Worm (Caenorhabditis elegans) whole organism, L4 larva: ENCODE measurements around the gene rpa-1.
A peak's percentile ranks its signal among the peaks of the same experiment; 100 is the strongest.

Experiments
- F26F4.8 ChIP-seq: fragments of 200-800 bp; sonication (Bioruptor generic); conservative IDR thresholded peaks from 2 replicates; pipeline ENCODE4 v1.3.6; 2022; ENCODE audit warnings: missing genetic modification characterization, missing compliant biosample characterization
- F44E2.7 ChIP-seq: fragments of 200-800 bp; sonication (Bioruptor generic); IDR thresholded peaks from 2 replicates; pipeline ENCODE4 v2.1.2; 2022; ENCODE audit warnings: missing genetic modification characterization, missing compliant biosample characterization
- ZK337.2 ChIP-seq: fragments of 200-800 bp; sonication (Bioruptor generic); IDR thresholded peaks from 2 replicates; pipeline ENCODE4 v1.3.6; 2022; ENCODE audit warnings: missing genetic modification reagents, missing genetic modification characterization, missing compliant biosample characterization
- ZK546.5 ChIP-seq, 2 experiments: sonication (generic microtip); optimal IDR thresholded peaks; 2 replicates each; lab custom pipeline; 2017; ENCODE audit warnings: missing biosample characterization in 2 of 2, missing genetic modification characterization in 2 of 2
- aha-1 ChIP-seq: fragments of 150-350 bp; peaks from one replicate; lab custom pipeline; 2014; ENCODE audit warnings: missing biosample characterization, missing genetic modification characterization
- ceh-28 ChIP-seq: fragments of 150-350 bp; optimal IDR thresholded peaks from 2 replicates; lab custom pipeline; 2014; ENCODE audit warnings: missing biosample characterization, missing genetic modification reagents, missing genetic modification characterization
- cey-2 ChIP-seq: sonication (generic microtip); optimal IDR thresholded peaks from 3 replicates; lab custom pipeline; 2017; ENCODE audit warnings: missing genetic modification characterization, mild to moderate bottlenecking, missing compliant biosample characterization, antibody characterized with exemption, borderline replicate concordance; ENCODE audit not compliant: insufficient read depth
- ctbp-1 ChIP-seq: fragments of 200-800 bp; sonication (Bioruptor generic); IDR thresholded peaks from 2 replicates; pipeline ENCODE4 v1.3.6; 2022; ENCODE audit warnings: missing genetic modification reagents, missing genetic modification characterization, missing compliant biosample characterization
- dmd-6 ChIP-seq: fragments of 200-800 bp; sonication (Bioruptor generic); IDR thresholded peaks from 2 replicates; pipeline ENCODE4 v1.3.6; 2022; ENCODE audit warnings: missing genetic modification reagents, missing genetic modification characterization, missing compliant biosample characterization
- egl-43 ChIP-seq: fragments of 200-800 bp; sonication (Bioruptor generic); IDR thresholded peaks from 2 replicates; pipeline ENCODE4 v1.3.6; 2022; ENCODE audit warnings: missing genetic modification reagents, missing genetic modification characterization, missing compliant biosample characterization
- fkh-10 ChIP-seq: fragments of 150-350 bp; optimal IDR thresholded peaks from 2 replicates; lab custom pipeline; 2014; ENCODE audit warnings: missing biosample characterization, missing genetic modification reagents, missing genetic modification characterization
- hlh-11 ChIP-seq: fragments of 200-800 bp; sonication (Bioruptor generic); optimal IDR thresholded peaks from 2 replicates; lab custom pipeline; 2018; ENCODE audit warnings: mild to moderate bottlenecking, missing genetic modification characterization, missing compliant biosample characterization
- hlh-30 ChIP-seq: sonication (generic microtip); optimal IDR thresholded peaks from 2 replicates; lab custom pipeline; 2017; ENCODE audit warnings: antibody characterized with exemption, mild to moderate bottlenecking, missing genetic modification characterization, missing compliant biosample characterization; ENCODE audit not compliant: insufficient read depth
- lim-7 ChIP-seq: fragments of 200-800 bp; sonication (Bioruptor generic); IDR thresholded peaks from 2 replicates; pipeline ENCODE4 v1.3.6; 2022; ENCODE audit warnings: missing genetic modification characterization, missing compliant biosample characterization
- lin-39 ChIP-seq: fragments of 150-350 bp; optimal IDR thresholded peaks from 2 replicates; lab custom pipeline; 2014; ENCODE audit warnings: missing biosample characterization, missing genetic modification reagents, missing genetic modification characterization
- lsy-2 ChIP-seq, 2 experiments: fragments of 150-350 bp in 1 of 2; sonication (generic microtip) in 1 of 2; optimal IDR thresholded peaks; 2 replicates each; lab custom pipeline; 2014 to 2017; ENCODE audit warnings: missing biosample characterization in 2 of 2, missing genetic modification characterization in 2 of 2
- mdl-1 ChIP-seq, 2 experiments: fragments of 150-350 bp in 1 of 2; sonication (generic microtip) in 1 of 2; optimal IDR thresholded peaks; 2 replicates each; lab custom pipeline; 2014 to 2017; ENCODE audit warnings: missing biosample characterization in 2 of 2, missing genetic modification characterization in 2 of 2
- mxl-2 ChIP-seq: fragments of 200-800 bp; sonication (Bioruptor generic); conservative IDR thresholded peaks from 2 replicates; pipeline ENCODE4 v1.3.6; 2022; ENCODE audit warnings: missing genetic modification reagents, missing genetic modification characterization, missing compliant biosample characterization
- mxl-3 ChIP-seq: fragments of 200-800 bp; sonication (Bioruptor generic); optimal IDR thresholded peaks from 2 replicates; lab custom pipeline; 2018; ENCODE audit warnings: mild to moderate bottlenecking, missing genetic modification characterization, missing compliant biosample characterization
- nhr-10 ChIP-seq: fragments of 150-350 bp; optimal IDR thresholded peaks from 2 replicates; lab custom pipeline; 2014; ENCODE audit warnings: missing biosample characterization, missing genetic modification characterization
- nhr-102 ChIP-seq: sonication (generic microtip); optimal IDR thresholded peaks from 2 replicates; lab custom pipeline; 2016; ENCODE audit warnings: mild to moderate bottlenecking, missing genetic modification characterization, moderate library complexity, missing compliant biosample characterization
- nhr-11 ChIP-seq: fragments of 150-350 bp; optimal IDR thresholded peaks from 2 replicates; lab custom pipeline; 2014; ENCODE audit warnings: missing biosample characterization, missing genetic modification characterization
- nhr-25 ChIP-seq: sonication (generic microtip); optimal IDR thresholded peaks from 2 replicates; lab custom pipeline; 2017; ENCODE audit warnings: missing genetic modification characterization, mild to moderate bottlenecking, missing compliant biosample characterization, antibody characterized with exemption, moderate library complexity, borderline replicate concordance; ENCODE audit not compliant: insufficient read depth
- nhr-28 ChIP-seq: fragments of 150-350 bp; optimal IDR thresholded peaks from 2 replicates; lab custom pipeline; 2014; ENCODE audit warnings: missing biosample characterization, missing genetic modification characterization
- nhr-48 ChIP-seq: sonication (generic microtip); optimal IDR thresholded peaks from 2 replicates; lab custom pipeline; 2016; ENCODE audit warnings: mild to moderate bottlenecking, missing genetic modification characterization, missing compliant biosample characterization
- pha-4 ChIP-seq, 2 experiments: fragments of 150-350 bp in 1 of 2; fragments of 200-800 bp in 1 of 2; sonication (Bioruptor generic) in 1 of 2; IDR thresholded peaks in 1 of 2; optimal IDR thresholded peaks in 1 of 2; 2 replicates each; pipeline versions ENCODE4 v1.3.6 to Lab custom; 2014 to 2022; ENCODE audit warnings: missing genetic modification characterization in 2 of 2, missing genetic modification reagents in 2 of 2, missing biosample characterization in 1 of 2, missing compliant biosample characterization in 1 of 2
- php-3 ChIP-seq: fragments of 200-800 bp; sonication (Bioruptor generic); IDR thresholded peaks from 2 replicates; pipeline ENCODE4 v1.3.6; 2022; ENCODE audit warnings: missing genetic modification reagents, missing genetic modification characterization, missing compliant biosample characterization
- pqm-1 ChIP-seq: sonication (generic microtip); optimal IDR thresholded peaks from 2 replicates; lab custom pipeline; 2017; ENCODE audit warnings: missing biosample characterization, missing genetic modification characterization
- saeg-2 ChIP-seq: fragments of 200-800 bp; sonication (Bioruptor generic); IDR thresholded peaks from 2 replicates; pipeline ENCODE4 v1.3.6; 2022; ENCODE audit warnings: missing genetic modification reagents, missing genetic modification characterization, missing compliant biosample characterization
- set-16 ChIP-seq: fragments of 200-800 bp; sonication (Bioruptor generic); IDR thresholded peaks from 2 replicates; pipeline ENCODE4 v1.3.6; 2022; ENCODE audit warnings: missing genetic modification reagents, missing genetic modification characterization, missing compliant biosample characterization
- spr-1 ChIP-seq: sonication (generic microtip); optimal IDR thresholded peaks from 2 replicates; lab custom pipeline; 2016; ENCODE audit warnings: mild to moderate bottlenecking, missing genetic modification characterization, missing compliant biosample characterization

rpa-1 gene

ce11 chrII:7628640-7629039 lies 35.7 kb upstream of the rpa-1 start:
- TF ChIP-seq egl-43 (GFP tag; lab: Robert Waterston, UW) (no peak), hlh-30 (tag; lab: Kevin White, UChicago) (peak; percentile 53), spr-1 (no peak), nhr-25 (tag; lab: Kevin White, UChicago) (no peak), mxl-2 (GFP tag; lab: Robert Waterston, UW) (no peak), mxl-3 (peak; percentile 21), ceh-28 (no peak), saeg-2 (GFP tag; lab: Robert Waterston, UW) (no peak)

- TF ChIP-seq ZK546.5 (tag; optimal IDR thresholded peaks at IDR 0.05; lab: Kevin White, UChicago) (no peak), aha-1 (tag; lab: Kevin White, UChicago) (peak; percentile 93)
- TF ChIP-seq, all 104 proteins: peak for 1
These were observed 34.3 kb upstream of the rpa-1 start for ce11 chrII:7630052-7630451.

ce11 chrII:7631171-7631570 lies 33.2 kb upstream of the rpa-1 start:
- TF ChIP-seq nhr-10 (peak; percentile 61), mxl-3 (peak; percentile 41), ZK337.2 (GFP tag; lab: Robert Waterston, UW) (no peak), lin-39 (tag; lab: Kevin White, UChicago) (no peak), ctbp-1 (GFP tag; lab: Robert Waterston, UW) (0 out of 2 replicates have a peak, but pooled peaks have one; percentile 14), cey-2 (tag; lab: Kevin White, UChicago) (peak; percentile 69), dmd-6 (GFP tag; lab: Robert Waterston, UW) (peak; percentile 23; the same call in 1 of the 2 replicates), hlh-11 (peak; percentile 12), mdl-1 (tag; optimal IDR thresholded peaks at IDR 0.05; lab: Kevin White, UChicago) (peak; percentile 3 to 70), pha-4 (GFP tag; IDR thresholded peaks at IDR 0.05; lab: Robert Waterston, UW) (no peak), pha-4 (tag; optimal IDR thresholded peaks at IDR 0.05; lab: Kevin White, UChicago) (no peak), nhr-48 (tag; lab: Kevin White, UChicago) (peak; percentile 62), nhr-28 (tag; lab: Kevin White, UChicago) (peak; percentile 33), nhr-102 (tag; lab: Kevin White, UChicago) (no peak)

- TF ChIP-seq fkh-10 (GFP tag; lab: Kevin White, UChicago) (peak; percentile 79), lsy-2 (tag; optimal IDR thresholded peaks at IDR 0.05; lab: Kevin White, UChicago) (peak in 1 of 2 experiments; percentile 62), hlh-30 (tag; lab: Kevin White, UChicago) (no peak)
These were observed 32.6 kb upstream of the rpa-1 start for ce11 chrII:7631677-7632210.

ce11 chrII:7635296-7635695 lies 29.1 kb upstream of the rpa-1 start:
- TF ChIP-seq hlh-30 (tag; lab: Kevin White, UChicago) (peak; percentile 43), lim-7 (GFP tag; lab: Robert Waterston, UW) (no peak), F26F4.8 (0 out of 2 replicates have a peak, but pooled peaks have one; percentile 20), nhr-11 (no peak), aha-1 (tag; lab: Kevin White, UChicago) (peak; percentile 11), php-3 (GFP tag; lab: Robert Waterston, UW) (0 out of 2 replicates have a peak, but pooled peaks have one; percentile 13), mdl-1 (tag; optimal IDR thresholded peaks at IDR 0.05; lab: Kevin White, UChicago) (no peak), set-16 (GFP tag; lab: Robert Waterston, UW) (peak; percentile 57), pqm-1 (no peak), F44E2.7 (GFP tag; lab: Robert Waterston, UW) (0 out of 2 replicates have a peak, but pooled peaks have one; percentile 76)
